Worm (Caenorhabditis elegans): ENCODE results near the gene mesp-1.

DNA sequence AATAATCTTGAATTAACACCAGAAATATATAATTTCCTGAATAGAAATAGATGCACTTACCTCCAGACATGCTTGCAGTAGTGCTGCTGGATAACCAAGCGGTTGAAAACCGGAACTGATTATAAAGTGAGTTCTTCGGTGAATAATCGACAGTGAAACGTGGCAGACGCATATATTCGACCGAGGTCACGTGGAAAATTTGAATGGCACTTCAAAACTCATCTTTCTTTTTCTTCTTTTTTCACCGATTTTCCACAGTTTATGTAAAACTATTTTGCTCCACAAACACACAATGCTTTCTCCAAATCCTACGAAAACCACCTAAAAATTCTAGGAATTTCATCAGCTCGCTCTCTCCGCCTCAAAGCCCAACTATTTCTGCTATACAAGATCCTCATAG, 38.9 kb upstream of the mesp-1 start, which contains the start of gene ant-1.4:
- TF ChIP-seq cog-1 (tag; optimal IDR thresholded peaks at IDR 0.05) (no peak), tab-1 (GFP tag; IDR thresholded peaks at IDR 0.05) (no peak), med-1 (GFP tag; optimal IDR thresholded peaks at IDR 0.05; ENCODE audit: insufficient read depth) (no peak), T22C8.4 (GFP tag; IDR thresholded peaks at IDR 0.05) (no peak)
